Worm (Caenorhabditis elegans) whole organism, young adult: ENCODE data around the gene M01H9.3.

Source experiments
- F10E7.11 ChIP-seq: sonication (generic microtip); optimal IDR thresholded peaks from 2 replicates; lab custom pipeline; 2017; ENCODE audit warnings: mild to moderate bottlenecking, missing genetic modification characterization, moderate library complexity, missing compliant biosample characterization
- F49E8.2 ChIP-seq: sonication (generic microtip); optimal IDR thresholded peaks from 3 replicates; lab custom pipeline; 2017; ENCODE audit warnings: missing genetic modification characterization, mild to moderate bottlenecking, missing compliant biosample characterization, antibody characterized with exemption, moderate library complexity; ENCODE audit not compliant: insufficient read depth
- F55B11.4 ChIP-seq: sonication (generic microtip); optimal IDR thresholded peaks from 2 replicates; lab custom pipeline; 2016; ENCODE audit warnings: missing compliant biosample characterization, missing genetic modification characterization, borderline replicate concordance; ENCODE audit not compliant: insufficient read depth
- akir-1 ChIP-seq: fragments of 200-800 bp; sonication (Bioruptor generic); optimal IDR thresholded peaks from 2 replicates; lab custom pipeline; 2018; ENCODE audit warnings: mild to moderate bottlenecking, missing genetic modification characterization, moderate library complexity, missing compliant biosample characterization
- athp-1 ChIP-seq: sonication (generic microtip); optimal IDR thresholded peaks from 2 replicates; lab custom pipeline; 2017; ENCODE audit warnings: mild to moderate bottlenecking, missing genetic modification characterization, missing compliant biosample characterization
- attf-6 ChIP-seq: fragments of 200-800 bp; sonication (Bioruptor generic); IDR thresholded peaks from 2 replicates; pipeline ENCODE4 v1.3.6; 2022; ENCODE audit warnings: missing genetic modification reagents, missing genetic modification characterization, missing compliant biosample characterization
- die-1 ChIP-seq: sonication (generic microtip); optimal IDR thresholded peaks from 2 replicates; lab custom pipeline; 2016; ENCODE audit warnings: missing genotype, mild to moderate bottlenecking, missing genetic modification characterization, missing compliant biosample characterization
- ekl-4 ChIP-seq: fragments of 200-800 bp; sonication (Bioruptor generic); IDR thresholded peaks from 2 replicates; pipeline ENCODE4 v1.3.6; 2022; ENCODE audit warnings: missing genetic modification reagents, missing genetic modification characterization, missing compliant biosample characterization
- gei-17 ChIP-seq: fragments of 200-800 bp; sonication (Bioruptor generic); optimal IDR thresholded peaks from 2 replicates; lab custom pipeline; 2018; ENCODE audit warnings: mild to moderate bottlenecking, missing genetic modification characterization, missing compliant biosample characterization
- lin-40 ChIP-seq: sonication (generic microtip); optimal IDR thresholded peaks from 2 replicates; lab custom pipeline; 2016; ENCODE audit warnings: missing genetic modification characterization, mild to moderate bottlenecking, missing compliant biosample characterization, missing genotype, missing genetic modification reagents
- nhr-27 ChIP-seq: fragments of 200-800 bp; sonication (Bioruptor generic); optimal IDR thresholded peaks from 2 replicates; lab custom pipeline; 2018; ENCODE audit warnings: mild to moderate bottlenecking, missing genetic modification characterization, moderate library complexity, missing compliant biosample characterization
- nhr-90 ChIP-seq: sonication (generic microtip); optimal IDR thresholded peaks from 2 replicates; lab custom pipeline; 2016; ENCODE audit warnings: missing genotype, mild to moderate bottlenecking, missing genetic modification characterization, missing compliant biosample characterization
- sea-2 ChIP-seq: fragments of 200-800 bp; sonication (Bioruptor generic); IDR thresholded peaks from 2 replicates; pipeline ENCODE4 v1.3.6; 2022; ENCODE audit warnings: missing genetic modification characterization, missing compliant biosample characterization

DNA sequence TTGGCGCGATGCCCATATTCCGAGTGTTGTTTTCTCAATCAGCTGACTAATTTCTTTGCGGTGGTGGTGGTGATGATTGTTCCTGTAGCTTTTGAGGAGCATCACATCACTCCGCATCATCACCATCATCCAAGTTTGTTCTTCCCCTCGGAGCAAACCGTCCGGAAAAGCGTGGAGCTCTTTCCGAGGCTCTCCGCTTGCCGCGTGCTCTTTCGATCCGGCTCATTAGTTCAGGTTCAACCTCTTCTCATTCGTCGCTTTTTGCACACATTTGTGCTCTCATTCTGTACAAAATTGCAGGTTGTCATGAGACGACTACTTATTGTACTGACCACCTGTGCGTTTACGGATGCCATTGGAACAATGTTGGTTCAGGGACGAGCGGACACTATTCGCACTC, 11.7 kb downstream of the M01H9.3 start, which contains the start of gene M01H9.5:
- TF ChIP-seq sea-2 (GFP tag; lab: Robert Waterston, UW) = no peak
- no peak for TF ChIP-seq nhr-90 (tag; lab: Kevin White, UChicago)
- TF ChIP-seq akir-1 (GFP tag; lab: Kevin White, UChicago) = no peak
- no peak for TF ChIP-seq die-1 (tag; lab: Kevin White, UChicago)
- no peak for TF ChIP-seq F10E7.11 (tag; lab: Kevin White, UChicago)
- TF ChIP-seq attf-6 (GFP tag; lab: Robert Waterston, UW) = no peak
- no peak for TF ChIP-seq gei-17 (GFP tag; lab: Kevin White, UChicago)
- no peak for TF ChIP-seq lin-40 (tag; lab: Kevin White, UChicago)
- no peak for TF ChIP-seq athp-1
- no peak for TF ChIP-seq F55B11.4 (tag; lab: Kevin White, UChicago)
- no peak for TF ChIP-seq F49E8.2
- TF ChIP-seq nhr-27 (tag; lab: Kevin White, UChicago) = no peak
- TF ChIP-seq ekl-4 (GFP tag; lab: Robert Waterston, UW) = no peak
